Fruit fly (Drosophila melanogaster): Measurements from ENCODE around the gene EMC4.

Gene EMC4

DNA sequence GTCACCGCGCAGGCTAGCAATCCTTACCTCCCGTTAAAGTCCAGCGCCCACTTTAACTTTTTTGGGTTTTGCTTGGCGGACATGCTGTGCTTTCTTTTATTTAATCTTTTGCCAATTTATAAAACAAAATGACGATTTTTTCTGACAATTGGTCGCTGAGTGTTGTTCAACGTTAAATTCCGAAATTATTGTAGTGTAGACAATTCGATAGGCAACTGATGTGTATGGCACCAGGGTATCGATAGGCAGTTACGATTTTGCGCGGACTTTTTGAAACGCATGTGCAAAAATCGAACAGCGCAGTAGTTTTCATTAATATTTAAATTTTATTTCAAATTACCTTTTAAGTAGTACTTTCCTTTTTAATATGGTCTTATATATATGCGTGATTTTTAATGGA lies at the start of gene EMC4:
TSS of gene EMC4 (minus strand) at position 174 of the 400 bp plus-strand sequence.
- no peak for TF ChIP-seq CG8478 (optimal IDR thresholded peaks at IDR 0.05)
- no peak for TF ChIP-seq CTCF (optimal IDR thresholded peaks at IDR 0.05)

DNA sequence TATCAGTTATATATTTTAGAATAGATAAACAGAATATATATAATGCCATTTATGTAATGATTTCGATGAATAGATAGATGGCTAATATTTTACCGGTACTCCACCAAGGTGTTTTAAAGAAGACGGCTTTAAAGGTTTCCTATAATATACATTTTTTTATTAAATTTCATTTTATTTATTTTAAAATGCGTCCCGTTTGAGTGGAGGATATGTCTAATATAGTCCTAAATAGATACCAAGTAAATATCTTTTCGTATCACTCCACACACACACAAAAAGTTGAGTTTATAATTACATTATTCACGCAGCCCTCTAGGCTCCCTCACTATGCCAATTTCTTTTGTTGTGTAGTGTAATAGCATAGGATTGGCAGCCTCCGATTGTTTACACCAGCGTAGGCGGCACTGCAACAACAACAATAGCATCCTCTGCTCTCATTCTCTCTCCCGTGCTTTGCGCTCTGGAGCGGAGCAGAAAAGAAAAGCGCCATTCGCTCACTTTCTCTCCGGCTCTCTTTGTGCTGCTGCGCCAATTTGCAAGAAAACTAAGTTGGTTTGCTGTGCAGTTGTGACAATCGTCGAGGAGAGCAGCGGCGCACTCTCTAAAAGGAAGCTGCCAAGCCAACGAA lies 42.0 kb upstream of the EMC4 start, which contains the start of gene CG12768:
TSS of gene CG12768 (plus strand) at position 578 of the 628 bp plus-strand sequence.
- TF ChIP-seq CG8478 (optimal IDR thresholded peaks at IDR 0.05) (no peak), CTCF (optimal IDR thresholded peaks at IDR 0.05) (no peak)

DNA sequence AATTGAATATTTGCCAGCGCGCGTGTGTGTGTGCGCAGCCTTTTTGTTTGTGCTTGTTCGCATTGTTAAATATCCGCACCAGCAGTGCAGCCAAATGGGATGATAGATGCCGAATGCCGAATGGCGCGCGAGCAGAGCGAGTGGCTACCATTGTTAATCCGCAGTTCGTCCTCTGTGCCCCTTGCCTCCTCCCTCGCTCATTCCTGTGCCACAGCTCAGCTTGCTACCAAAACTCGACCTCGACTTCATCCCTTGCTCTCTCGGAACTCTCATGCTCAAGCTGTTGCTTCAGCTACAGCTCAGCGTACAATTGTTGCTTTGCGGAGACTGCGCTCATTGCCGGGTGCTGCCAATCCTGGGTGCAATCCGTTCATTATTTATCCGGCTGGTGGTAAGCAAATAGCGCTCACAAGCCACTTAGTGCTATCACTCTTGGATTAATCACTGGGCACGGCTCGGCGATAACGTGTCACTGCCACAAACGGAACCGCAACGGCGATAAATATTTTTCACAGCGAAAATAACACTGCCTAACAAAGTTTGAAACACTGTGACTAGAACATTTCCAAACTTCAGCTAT lies 41.4 kb upstream of the EMC4 start:
- no peak for TF ChIP-seq CTCF (optimal IDR thresholded peaks at IDR 0.05)
- no peak for TF ChIP-seq CG8478 (optimal IDR thresholded peaks at IDR 0.05)

DNA sequence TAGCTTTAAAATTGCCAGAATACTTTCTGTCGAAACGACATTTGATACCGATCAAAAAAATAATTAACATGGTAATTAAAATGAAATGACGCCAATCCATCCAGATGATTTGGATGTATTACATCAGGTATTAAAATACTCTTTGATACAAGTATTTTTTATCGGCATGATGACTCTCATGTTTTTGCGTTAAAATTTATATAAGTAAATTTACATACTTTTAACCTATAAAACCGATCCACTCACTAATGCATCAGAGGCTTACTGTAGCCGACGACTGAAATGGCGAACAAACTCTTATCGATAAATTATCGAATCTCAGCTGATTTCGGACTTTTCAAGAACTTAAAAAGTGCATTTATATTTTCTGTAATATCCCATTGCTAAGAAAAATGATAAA lies 33.6 kb upstream of the EMC4 start, which contains the start of gene BoYb:
TSS of gene BoYb (plus strand) at position 301 of the 400 bp plus-strand sequence.
- TF ChIP-seq CTCF (optimal IDR thresholded peaks at IDR 0.05), result no peak
- no peak for TF ChIP-seq CG8478 (optimal IDR thresholded peaks at IDR 0.05)

DNA sequence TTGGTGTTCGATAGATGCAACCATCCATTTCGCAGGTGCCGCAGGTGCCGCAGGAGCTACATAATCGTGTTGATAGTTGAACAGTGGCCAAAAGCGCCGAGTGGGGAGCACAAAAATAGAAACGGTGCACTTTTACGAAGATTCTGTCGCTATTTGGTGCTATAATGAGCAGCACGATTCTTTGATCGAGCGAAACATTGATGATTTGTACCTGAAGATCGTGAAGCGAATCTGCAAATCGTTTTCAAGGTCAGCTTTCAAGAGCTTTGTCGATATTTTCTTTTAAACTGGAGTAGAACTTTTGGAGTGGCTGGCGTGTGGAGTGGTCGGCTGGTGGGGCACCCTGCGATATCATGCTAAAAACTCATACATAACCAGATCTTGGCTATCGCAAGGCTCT lies 30.4 kb upstream of the EMC4 start, which contains the start of gene CG11131:
TSS of gene CG11131 (plus strand) at position 301 of the 400 bp plus-strand sequence.
- TF ChIP-seq CG8478 (optimal IDR thresholded peaks at IDR 0.05) (no peak), CTCF (optimal IDR thresholded peaks at IDR 0.05) (no peak)

DNA sequence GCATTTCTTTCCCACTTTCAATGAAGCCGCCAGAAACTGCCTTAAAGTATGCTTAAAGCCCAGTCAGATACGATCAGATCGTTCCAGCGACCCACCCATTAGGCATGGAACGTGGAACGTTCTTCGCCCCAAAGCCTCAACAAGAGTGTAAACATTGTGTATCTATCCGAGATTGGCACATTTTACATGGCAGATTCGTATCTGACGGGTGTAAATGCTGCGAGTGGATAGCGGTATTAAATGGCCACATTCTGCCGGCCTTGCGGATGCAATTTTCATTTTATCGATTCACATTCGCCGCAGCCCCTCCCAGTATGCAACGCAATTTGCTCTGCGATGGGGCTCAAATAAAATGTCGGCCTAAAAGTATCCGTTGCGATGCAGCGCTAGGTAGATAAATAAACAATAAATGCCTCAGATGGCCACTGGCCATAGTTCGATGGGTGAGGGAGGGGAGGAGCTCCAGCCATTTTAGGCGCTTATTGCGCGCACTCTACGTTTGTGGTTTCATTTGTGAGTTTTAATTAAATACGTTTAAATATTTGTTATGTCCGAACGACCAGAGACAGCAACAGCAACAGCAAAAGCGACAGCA lies 26.7 kb upstream of the EMC4 start:
- no peak for TF ChIP-seq CG8478 (optimal IDR thresholded peaks at IDR 0.05)
- TF ChIP-seq CTCF (optimal IDR thresholded peaks at IDR 0.05), result peak; percentile 0 to 31

DNA sequence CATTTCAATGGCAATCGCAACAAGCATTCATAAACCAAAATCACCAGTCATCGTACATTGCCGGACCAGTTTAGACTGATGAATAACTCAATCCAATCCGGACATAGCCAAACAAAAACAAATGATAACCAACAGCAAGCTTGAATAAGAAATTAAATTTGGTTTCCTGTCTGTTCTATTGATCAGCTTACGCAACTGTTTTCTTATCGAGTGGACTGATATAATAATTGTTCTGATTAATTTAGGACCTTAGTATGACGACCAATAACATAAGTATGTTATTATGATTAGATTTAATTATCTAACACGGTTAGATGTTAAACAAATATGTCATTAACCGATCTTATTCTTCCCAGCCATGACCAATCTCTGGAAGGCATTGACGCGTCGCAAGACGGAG lies 23.0 kb upstream of the EMC4 start:
- TF ChIP-seq CG8478 (optimal IDR thresholded peaks at IDR 0.05) (no peak), CTCF (optimal IDR thresholded peaks at IDR 0.05) (no peak)

DNA sequence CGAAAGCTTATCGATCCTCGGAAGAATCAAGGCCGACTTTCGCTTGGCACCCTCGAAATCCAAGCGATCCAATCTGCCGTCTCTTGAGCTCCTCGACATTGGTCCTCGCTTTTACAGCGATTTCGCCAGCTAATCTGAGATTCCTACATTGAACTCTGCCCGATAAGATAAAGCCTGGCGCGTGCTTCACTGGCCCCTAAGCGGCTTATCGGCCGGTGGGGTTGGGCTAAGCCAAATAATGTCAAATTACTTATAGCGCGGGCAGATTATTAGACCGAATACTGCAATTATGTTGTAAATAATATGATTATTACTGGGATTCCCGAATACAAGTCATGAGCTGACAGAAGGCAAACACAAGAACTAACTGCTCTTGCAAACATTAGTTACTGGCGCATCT lies 22.0 kb upstream of the EMC4 start:
- TF ChIP-seq CTCF (optimal IDR thresholded peaks at IDR 0.05), result no peak
- TF ChIP-seq CG8478 (optimal IDR thresholded peaks at IDR 0.05), result no peak

DNA sequence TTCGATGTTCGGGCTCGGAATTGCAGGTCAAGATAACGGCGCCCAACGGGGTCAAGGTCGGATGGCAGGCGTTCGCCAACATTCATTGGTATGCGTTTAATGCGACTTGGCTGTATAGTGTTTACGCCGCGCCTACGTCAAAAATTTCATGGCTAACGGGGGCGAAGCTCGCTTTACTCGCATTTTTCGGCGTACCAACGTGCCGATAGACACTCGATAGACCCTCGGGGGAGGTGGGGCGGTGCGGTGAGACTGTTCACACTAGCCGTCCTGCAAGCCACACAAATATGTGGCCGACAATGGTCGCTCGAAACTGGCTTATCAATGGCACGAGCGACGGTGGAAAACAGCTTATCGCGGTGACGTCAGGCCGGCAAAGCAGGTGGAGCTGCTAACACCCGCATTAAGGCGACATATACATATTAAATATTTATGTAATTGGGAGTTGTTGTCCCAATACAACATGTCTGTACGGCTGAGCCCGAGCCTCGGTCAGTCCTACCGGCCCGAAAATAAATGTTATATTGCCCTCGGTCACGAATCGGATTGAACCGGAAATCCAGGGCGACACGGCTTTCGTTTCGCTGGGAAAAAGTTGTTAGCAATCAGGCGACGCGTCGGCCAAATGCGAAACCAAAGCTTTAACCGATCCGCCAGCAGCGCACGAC lies 20.7 kb upstream of the EMC4 start:
- TF ChIP-seq CG8478 (optimal IDR thresholded peaks at IDR 0.05) (no peak), CTCF (optimal IDR thresholded peaks at IDR 0.05) (no peak)

DNA sequence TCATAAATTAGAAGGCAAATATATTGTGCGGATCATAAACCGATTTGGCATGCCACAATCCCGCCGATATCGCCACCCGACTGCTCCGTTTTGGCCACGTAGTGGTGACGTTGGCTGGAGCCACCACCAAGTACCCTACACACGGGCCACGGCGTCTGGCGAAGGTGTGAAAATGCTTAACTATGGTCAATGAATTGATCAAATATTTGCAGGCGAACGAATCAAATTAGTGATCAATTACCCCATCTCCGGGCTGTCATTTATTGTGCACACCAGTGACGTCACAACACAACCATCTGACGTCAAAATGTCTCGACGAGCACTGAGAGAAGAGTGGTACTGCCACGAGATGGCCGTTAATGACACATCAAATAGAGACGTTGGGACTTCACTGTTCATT lies 19.6 kb upstream of the EMC4 start:
- TF ChIP-seq CG8478 (optimal IDR thresholded peaks at IDR 0.05) (no peak), CTCF (optimal IDR thresholded peaks at IDR 0.05) (no peak)

DNA sequence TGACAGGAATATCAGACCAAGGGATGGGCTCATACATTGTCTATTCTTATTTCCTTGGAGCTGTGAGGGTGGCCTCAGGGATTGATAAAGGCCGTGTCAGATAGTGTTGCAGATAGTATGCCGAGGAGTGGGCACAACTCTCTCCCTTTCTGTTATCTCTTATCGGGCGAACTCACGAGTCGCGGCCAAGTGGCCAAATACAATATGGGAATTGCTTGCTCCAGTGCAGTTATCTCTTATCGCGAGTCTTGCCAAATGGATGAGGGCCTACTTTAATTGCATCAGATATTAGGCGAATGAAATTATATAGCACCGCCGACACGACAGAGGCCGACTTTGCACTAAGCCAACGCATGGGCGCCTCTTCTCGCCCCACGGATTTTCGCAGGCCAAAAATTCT lies 18.9 kb upstream of the EMC4 start:
- TF ChIP-seq CTCF (optimal IDR thresholded peaks at IDR 0.05) (no peak), CG8478 (optimal IDR thresholded peaks at IDR 0.05) (no peak)

DNA sequence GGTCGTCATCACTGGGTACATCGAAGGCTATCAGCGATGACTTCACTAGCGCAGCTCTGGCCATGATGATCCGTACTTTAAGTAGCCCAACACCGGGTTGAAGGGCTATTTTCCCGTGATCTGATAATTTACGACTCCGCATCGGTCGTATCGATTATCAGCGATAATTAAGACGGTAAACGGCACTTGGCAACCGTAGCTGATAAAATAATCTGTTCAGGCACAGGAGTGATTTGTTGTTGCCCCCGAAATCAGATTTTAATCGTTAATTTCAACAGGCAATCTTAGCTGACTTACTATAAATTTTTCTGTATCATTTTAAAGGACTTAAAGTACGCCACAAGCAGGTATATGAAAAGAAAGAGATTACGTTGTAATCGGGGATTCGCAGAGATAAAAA lies 17.8 kb upstream of the EMC4 start:
- TF ChIP-seq CG8478 (optimal IDR thresholded peaks at IDR 0.05), result no peak
- TF ChIP-seq CTCF (optimal IDR thresholded peaks at IDR 0.05), result no peak

DNA sequence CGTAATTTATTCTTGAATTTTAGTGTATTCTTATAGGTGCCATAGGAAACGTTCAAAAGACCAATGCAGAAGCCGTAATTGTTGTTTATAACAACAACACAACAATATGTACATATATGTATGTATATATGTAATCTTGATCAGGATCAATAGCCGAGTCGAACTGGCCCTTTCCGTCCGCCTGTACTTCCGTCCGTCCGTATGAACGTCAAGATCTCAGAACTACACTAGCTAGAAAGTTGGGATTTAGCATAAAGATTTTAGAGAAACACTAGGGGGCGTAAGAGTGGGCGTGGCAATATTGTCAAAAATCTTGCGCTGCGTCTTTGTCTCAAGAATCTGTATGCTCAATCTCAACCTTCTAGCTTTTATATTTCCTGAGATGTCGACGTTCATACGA lies 16.4 kb upstream of the EMC4 start:
- TF ChIP-seq CG8478 (optimal IDR thresholded peaks at IDR 0.05) (no peak), CTCF (optimal IDR thresholded peaks at IDR 0.05) (no peak)

DNA sequence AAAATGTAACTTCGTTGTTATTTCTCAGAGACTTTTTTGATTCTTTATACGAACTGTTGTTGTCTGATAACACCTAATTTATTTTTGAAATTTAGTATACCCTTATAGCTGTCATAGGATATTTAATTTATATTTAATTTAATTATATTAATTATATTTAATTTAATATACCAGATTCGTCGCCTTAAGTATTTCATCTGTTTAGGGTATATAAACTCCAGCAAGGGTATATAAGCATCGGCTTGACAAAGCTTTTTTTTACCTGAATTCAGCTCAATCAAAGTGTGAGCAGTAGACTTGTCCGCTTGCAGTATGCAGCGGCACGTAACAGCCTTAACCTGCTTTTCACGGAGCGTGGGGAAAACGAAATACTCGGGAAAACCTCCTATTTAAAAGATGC lies 15.6 kb upstream of the EMC4 start:
- no peak for TF ChIP-seq CG8478 (optimal IDR thresholded peaks at IDR 0.05)
- no peak for TF ChIP-seq CTCF (optimal IDR thresholded peaks at IDR 0.05)

DNA sequence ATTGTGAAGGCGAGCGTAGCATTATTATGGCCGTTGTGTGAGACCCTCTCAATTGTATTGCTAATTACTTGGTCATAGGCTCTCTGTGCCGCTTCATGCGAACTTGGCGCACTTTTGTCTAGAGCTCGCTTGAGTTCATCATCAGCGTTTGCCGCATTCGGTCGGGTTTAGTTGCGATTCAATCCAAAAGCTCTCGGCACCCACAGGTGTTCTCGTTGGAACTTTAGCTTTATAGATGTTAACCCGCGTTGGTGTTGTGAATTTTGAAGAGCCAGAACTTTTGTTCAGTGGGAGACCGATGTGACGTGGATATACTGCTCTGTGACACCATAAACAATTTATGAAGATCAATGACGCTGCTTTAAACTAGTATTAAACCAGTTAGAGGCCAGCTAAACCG lies 12.9 kb upstream of the EMC4 start, which contains the start of gene slif:
TSS of gene slif (plus strand) at position 132 of the 400 bp plus-strand sequence.
- TF ChIP-seq CTCF (optimal IDR thresholded peaks at IDR 0.05) (no peak), CG8478 (optimal IDR thresholded peaks at IDR 0.05) (no peak)

DNA sequence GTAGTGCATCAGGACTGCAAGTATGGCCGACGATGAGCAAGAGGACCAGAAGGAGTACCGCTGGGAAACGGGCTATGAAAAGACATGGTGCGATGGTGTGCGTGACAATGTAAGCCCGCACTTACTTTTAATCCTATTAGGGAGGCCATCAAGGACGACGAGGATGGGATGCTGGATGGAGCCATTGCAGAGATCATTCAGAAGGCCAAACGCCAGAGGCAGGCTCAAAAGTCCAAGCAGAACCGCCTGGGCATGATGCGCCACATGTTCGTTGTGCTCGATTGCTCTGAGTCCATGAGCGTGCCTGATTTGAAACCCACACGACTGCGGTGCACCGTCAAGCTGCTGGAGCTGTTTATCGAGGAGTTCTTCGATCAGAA lies 11.3 kb upstream of the EMC4 start:
- no peak for TF ChIP-seq CTCF (optimal IDR thresholded peaks at IDR 0.05)
- no peak for TF ChIP-seq CG8478 (optimal IDR thresholded peaks at IDR 0.05)
